Fruit fly (Drosophila melanogaster) whole organism, pupa: Measurements from ENCODE around the gene CG11912.

ENCODE experiments used
- CG10348 ChIP-seq: fragments of 200-800 bp; sonication (Bioruptor generic); IDR thresholded peaks from 2 replicates; pipeline ENCODE4 v1.3.6; 2022; ENCODE audit warnings: missing biosample characterization, missing genetic modification characterization
- CG12605 ChIP-seq: fragments of 200-800 bp; sonication (Bioruptor generic); IDR thresholded peaks from 2 replicates; pipeline ENCODE4 v1.3.6; 2022; ENCODE audit warnings: missing biosample characterization, missing genetic modification characterization
- CG13204 ChIP-seq: fragments of 200-800 bp; sonication (Bioruptor generic); optimal IDR thresholded peaks from 2 replicates; lab custom pipeline; 2018; ENCODE audit warnings: missing biosample characterization, mild to moderate bottlenecking, missing genetic modification characterization, moderate library complexity
- CG14655 ChIP-seq: fragments of 200-800 bp; sonication (Bioruptor generic); optimal IDR thresholded peaks from 3 replicates; lab custom pipeline; 2017; ENCODE audit warnings: mild to moderate bottlenecking, missing biosample characterization, missing genetic modification reagents, missing genetic modification characterization
- CG15710 ChIP-seq: fragments of 200-800 bp; sonication (Bioruptor generic); optimal IDR thresholded peaks from 2 replicates; lab custom pipeline; 2018; ENCODE audit warnings: missing biosample characterization, mild to moderate bottlenecking, missing genetic modification characterization, moderate library complexity
- CG17806 ChIP-seq: fragments of 200-800 bp; sonication (Bioruptor generic); optimal IDR thresholded peaks from 2 replicates; lab custom pipeline; 2018; ENCODE audit warnings: missing biosample characterization, mild to moderate bottlenecking, missing genetic modification characterization, moderate library complexity
- CG32121 ChIP-seq: fragments of 200-800 bp; sonication (Bioruptor generic); IDR thresholded peaks from 2 replicates; pipeline ENCODE4 v1.3.6; 2022; ENCODE audit warnings: missing biosample characterization, missing genetic modification characterization
- CG34367 ChIP-seq: fragments of 200-800 bp; sonication (Bioruptor generic); optimal IDR thresholded peaks from 2 replicates; lab custom pipeline; 2018; ENCODE audit warnings: missing biosample characterization, mild to moderate bottlenecking, missing genetic modification characterization
- CG4496 ChIP-seq: fragments of 200-800 bp; sonication (Bioruptor generic); IDR thresholded peaks from 3 replicates; pipeline ENCODE4 v1.3.6; 2022; ENCODE audit warnings: missing biosample characterization, missing genetic modification characterization
- CG8159 ChIP-seq: fragments of 200-800 bp; sonication (Bioruptor generic); optimal IDR thresholded peaks from 3 replicates; lab custom pipeline; 2018; ENCODE audit warnings: missing biosample characterization, mild to moderate bottlenecking, missing genetic modification characterization, moderate library complexity
- CG8301 ChIP-seq: fragments of 200-800 bp; sonication (Bioruptor generic); optimal IDR thresholded peaks from 2 replicates; lab custom pipeline; 2018; ENCODE audit warnings: missing biosample characterization, mild to moderate bottlenecking, missing genetic modification characterization
- CG9948 ChIP-seq: fragments of 200-800 bp; sonication (Bioruptor generic); optimal IDR thresholded peaks from 2 replicates; lab custom pipeline; 2018; ENCODE audit warnings: missing biosample characterization, mild to moderate bottlenecking, missing genetic modification characterization, moderate library complexity
- D1 ChIP-seq: fragments of 200-800 bp; sonication (Bioruptor generic); optimal IDR thresholded peaks from 2 replicates; lab custom pipeline; 2018; ENCODE audit warnings: missing biosample characterization, mild to moderate bottlenecking, missing genetic modification characterization, moderate library complexity
- EcR ChIP-seq: fragments of 200-800 bp; sonication (Bioruptor generic); optimal IDR thresholded peaks from 3 replicates; lab custom pipeline; 2019; ENCODE audit warnings: missing biosample characterization, missing genetic modification characterization, mild to moderate bottlenecking, moderate library complexity, missing genetic modification reagents
- Ets98B ChIP-seq: fragments of 200-800 bp; sonication (Bioruptor generic); IDR thresholded peaks from 2 replicates; pipeline ENCODE4 v1.3.6; 2022; ENCODE audit warnings: missing biosample characterization, missing genetic modification characterization
- Pif1A ChIP-seq: fragments of 200-800 bp; sonication (Bioruptor generic); optimal IDR thresholded peaks from 3 replicates; lab custom pipeline; 2016; ENCODE audit warnings: missing biosample characterization, missing genetic modification characterization
- Pif1B ChIP-seq: fragments of 200-800 bp; sonication (Bioruptor generic); optimal IDR thresholded peaks from 3 replicates; lab custom pipeline; 2016; ENCODE audit warnings: missing biosample characterization, missing genetic modification characterization
- Snoo ChIP-seq: fragments of 200-800 bp; sonication (Bioruptor generic); optimal IDR thresholded peaks from 3 replicates; lab custom pipeline; 2017; ENCODE audit warnings: missing biosample characterization, mild to moderate bottlenecking, missing genetic modification characterization, inconsistent platforms
- fd96Ca ChIP-seq: fragments of 200-800 bp; sonication (Bioruptor generic); IDR thresholded peaks from 3 replicates; pipeline ENCODE4 v1.3.6; 2022; ENCODE audit warnings: missing biosample characterization, missing genetic modification characterization
- gl ChIP-seq: fragments of 200-800 bp; sonication (Bioruptor generic); optimal IDR thresholded peaks from 2 replicates; lab custom pipeline; 2018; ENCODE audit warnings: missing biosample characterization, mild to moderate bottlenecking, missing genetic modification characterization

The CG11912 gene

DNA sequence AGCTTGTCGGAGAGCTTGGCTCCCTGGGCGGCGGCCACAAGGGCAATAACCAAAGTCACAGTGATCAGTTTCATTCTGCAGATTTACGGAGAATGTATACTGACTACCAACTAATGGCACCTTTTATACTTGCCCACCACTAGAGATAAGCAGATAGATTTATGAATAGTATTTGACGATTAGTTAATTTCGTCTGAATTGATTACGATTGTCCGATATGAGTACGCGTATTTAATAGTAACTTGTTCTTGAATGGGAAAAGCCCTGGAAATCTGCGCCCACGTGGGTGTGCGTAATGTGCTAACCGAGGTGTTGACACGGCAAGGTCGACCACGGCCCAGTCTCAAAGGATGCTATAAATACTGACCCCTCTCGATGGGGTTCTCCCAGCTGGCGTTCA is 2.1 kb upstream of the CG11912 start, which contains the start of gene CG11911:
Gene CG11911 (minus strand): TSS at position 101 of the 400 bp plus-strand sequence.
- no peak for TF ChIP-seq CG8301
- TF ChIP-seq, all 21 proteins: peak for 0

DNA sequence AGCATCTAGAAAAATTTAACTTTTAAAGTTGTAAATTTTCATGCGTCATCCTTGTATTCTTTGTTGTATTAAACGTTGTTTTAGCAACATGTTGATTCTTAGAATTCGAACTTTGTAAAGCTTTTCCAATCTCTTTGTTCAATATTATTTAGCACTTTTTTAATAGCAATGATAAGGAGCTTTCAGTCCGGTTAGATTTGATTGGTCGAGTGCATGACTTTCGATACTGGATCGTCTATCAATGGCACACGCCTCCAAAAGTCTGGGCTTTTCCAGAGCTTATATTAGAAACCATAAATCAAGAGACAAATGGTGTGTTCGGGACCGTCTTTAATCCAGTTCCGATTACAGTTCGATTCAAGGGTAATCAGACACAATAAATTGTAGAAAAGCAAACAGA is 686 bp upstream of the CG11912 start:
- TF ChIP-seq CG14655 (GFP tag; lab: Kevin White, UChicago) = no peak
- TF ChIP-seq CG15710 (tag; lab: Kevin White, UChicago) = no peak

DNA sequence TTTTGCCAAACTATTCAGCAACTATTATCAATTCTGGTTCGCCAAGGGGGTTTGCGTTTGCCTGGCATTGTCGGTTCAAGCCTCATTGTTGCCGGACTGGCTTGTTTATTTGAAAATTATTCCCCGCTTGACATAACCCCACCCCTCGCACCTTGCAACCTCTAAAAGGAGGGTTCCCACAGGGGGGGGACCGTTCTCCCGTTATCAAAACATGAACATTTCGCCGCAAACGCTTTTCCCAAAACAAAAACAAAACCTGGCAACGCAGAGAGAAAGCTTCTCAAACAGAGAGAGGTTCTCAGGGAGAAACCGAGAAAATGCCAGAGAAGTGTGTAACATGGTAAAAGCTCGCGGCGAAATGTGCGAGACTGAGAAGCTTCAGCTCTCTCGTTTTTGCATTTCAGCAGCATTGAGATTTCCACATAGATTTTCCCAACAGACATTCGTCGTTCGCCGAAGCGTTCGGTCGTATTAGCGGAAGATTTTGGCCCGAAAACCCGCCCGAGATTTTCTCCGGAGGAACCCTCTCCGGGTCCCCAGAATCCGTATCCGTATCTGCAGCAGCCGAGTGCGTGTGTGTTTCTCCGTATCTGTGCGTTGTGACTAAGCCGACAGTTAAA is 9.1 kb downstream of the CG11912 start:
- TF ChIP-seq CG4496 (GFP tag; lab: Robert Waterston, UW) = peak; percentile 55; the same call in 2 of the 3 replicates
- TF ChIP-seq Ets98B (GFP tag; lab: Robert Waterston, UW) = peak; percentile 50
- TF ChIP-seq fd96Ca (GFP tag; lab: Robert Waterston, UW) = 0 out of 3 replicates have a peak, but pooled peaks have one; percentile 14
- no peak for TF ChIP-seq CG9948 (tag; lab: Kevin White, UChicago)
- TF ChIP-seq CG12605 (GFP tag; lab: Robert Waterston, UW) = 0 out of 2 replicates have a peak, but pooled peaks have one; percentile 35
- TF ChIP-seq, all 21 proteins: peak for 4

DNA sequence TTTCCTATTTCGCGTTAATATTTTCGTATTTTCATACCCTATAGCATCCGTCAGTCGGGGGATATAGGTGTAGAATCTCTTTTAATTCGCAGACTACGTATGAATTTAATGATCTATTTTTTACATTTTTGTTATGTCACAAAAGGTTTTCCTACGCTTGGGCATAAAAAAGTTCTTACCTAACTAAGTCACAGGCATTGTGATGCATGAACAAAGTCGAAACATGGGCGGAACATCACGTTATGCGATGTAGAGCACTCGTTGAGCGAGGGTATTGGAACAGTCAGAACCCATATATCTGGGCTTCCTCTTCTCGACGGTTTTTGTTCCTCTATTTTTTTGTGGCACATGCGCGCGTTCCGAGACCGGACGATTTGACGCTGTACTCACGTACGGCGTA is 9.9 kb downstream of the CG11912 start:
- no peak for TF ChIP-seq CG9948 (tag; lab: Kevin White, UChicago)
- TF ChIP-seq CG34367 (tag; lab: Kevin White, UChicago) = no peak
- no peak for TF ChIP-seq D1 (tag; lab: Kevin White, UChicago)
- no peak for TF ChIP-seq CG32121
- TF ChIP-seq CG17806 (tag; lab: Kevin White, UChicago) = no peak
- no peak for TF ChIP-seq CG10348 (GFP tag; lab: Robert Waterston, UW)
- no peak for TF ChIP-seq Ets98B (GFP tag; lab: Robert Waterston, UW)
- TF ChIP-seq Pif1A (GFP tag; lab: Kevin White, UChicago) = no peak
- no peak for TF ChIP-seq CG15710 (tag; lab: Kevin White, UChicago)

DNA sequence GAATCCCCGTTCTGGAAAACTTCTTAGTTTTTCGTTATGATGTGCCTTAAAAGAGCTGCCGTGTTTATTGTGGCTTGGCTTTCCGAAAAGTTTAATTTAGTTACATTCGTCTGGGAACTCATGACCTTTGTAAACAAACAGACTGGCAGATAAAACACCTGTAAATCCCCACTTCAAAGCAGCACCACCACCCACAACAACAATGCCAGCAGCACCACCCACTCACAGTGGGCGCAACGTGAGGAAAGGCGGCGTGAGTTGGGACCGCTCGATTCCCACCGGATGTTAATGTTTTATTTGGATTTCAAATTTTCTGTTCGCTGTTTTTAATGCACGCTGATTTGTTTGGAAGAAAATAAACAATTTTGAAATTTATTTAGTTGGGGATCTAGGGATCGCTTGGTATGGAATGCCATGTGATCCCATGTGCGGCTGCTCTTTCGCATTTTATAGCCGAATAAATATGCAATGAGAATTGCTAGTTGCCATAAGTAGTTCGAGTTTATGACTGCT is 10.8 kb downstream of the CG11912 start:
- TF ChIP-seq CG15710 (tag; lab: Kevin White, UChicago) = no peak
- TF ChIP-seq Pif1A (GFP tag; lab: Kevin White, UChicago) = no peak
- TF ChIP-seq CG9948 (tag; lab: Kevin White, UChicago) = no peak
- no peak for TF ChIP-seq D1 (tag; lab: Kevin White, UChicago)
- no peak for TF ChIP-seq CG8301
- no peak for TF ChIP-seq Snoo (tag; lab: Kevin White, UChicago)
- no peak for TF ChIP-seq Pif1B (GFP tag; lab: Kevin White, UChicago)

DNA sequence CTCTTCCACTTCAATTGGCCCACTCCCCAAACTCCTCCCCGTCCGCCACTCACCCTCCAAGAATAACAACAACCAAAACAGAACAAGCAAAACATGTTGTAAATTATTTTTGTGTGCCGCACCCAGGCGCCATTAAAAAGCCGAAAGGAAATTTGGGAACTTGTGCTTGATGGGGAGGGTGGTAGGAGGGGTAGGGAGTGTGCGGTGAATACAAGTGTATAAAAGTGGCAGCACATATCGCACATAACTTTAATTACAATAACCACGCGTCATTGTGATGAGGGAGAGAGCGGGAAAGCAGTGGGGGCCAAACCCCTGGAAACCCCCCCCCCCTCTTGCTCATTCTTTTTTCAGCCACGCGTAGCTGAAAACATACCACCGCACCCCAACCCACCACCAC is 11.9 kb downstream of the CG11912 start:
- TF ChIP-seq CG13204 (GFP tag; lab: Kevin White, UChicago) (no peak), CG14655 (GFP tag; lab: Kevin White, UChicago) (no peak), Pif1B (GFP tag; lab: Kevin White, UChicago) (no peak), D1 (tag; lab: Kevin White, UChicago) (no peak), CG32121 (no peak), CG17806 (tag; lab: Kevin White, UChicago) (no peak), CG10348 (GFP tag; lab: Robert Waterston, UW) (no peak), Ets98B (GFP tag; lab: Robert Waterston, UW) (no peak), Pif1A (GFP tag; lab: Kevin White, UChicago) (no peak), CG12605 (GFP tag; lab: Robert Waterston, UW) (no peak)

DNA sequence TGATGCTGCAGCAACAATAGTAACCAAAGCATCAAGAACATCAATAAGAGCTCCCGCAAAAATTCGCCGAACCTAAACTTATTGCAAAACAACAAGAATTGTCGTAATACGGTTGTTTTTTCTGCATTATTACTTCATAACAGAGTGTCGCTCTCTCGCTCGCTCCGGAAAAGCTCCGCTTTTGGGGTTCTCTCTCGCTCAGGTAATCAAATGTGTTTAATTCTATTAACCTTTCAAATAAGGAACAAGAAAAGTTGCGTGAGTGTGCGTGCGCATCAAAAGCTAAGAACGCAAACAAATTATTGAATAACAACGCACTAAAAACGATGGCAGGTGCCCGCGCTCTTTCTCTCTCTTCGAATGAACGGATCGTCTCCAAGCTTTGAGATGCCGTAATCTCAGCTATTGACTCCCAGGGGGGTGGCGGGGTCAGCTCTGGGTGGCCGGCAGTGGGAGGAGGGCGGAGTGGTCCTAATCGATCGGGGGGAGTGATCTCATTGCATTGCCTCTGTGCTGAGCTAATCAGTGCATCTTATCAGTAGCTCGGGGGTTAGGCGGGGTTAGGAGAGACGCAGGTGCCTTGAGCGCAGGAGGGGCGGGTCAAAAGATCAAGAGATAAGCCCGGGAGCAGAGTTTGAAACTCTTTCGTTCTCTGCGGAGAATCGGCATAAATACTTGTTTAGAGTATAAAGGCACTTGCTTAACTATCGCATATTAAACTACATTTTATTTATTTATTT is 12.7 kb downstream of the CG11912 start:
- TF ChIP-seq gl = no peak
- peak; percentile 14 for TF ChIP-seq EcR
- no peak for TF ChIP-seq Ets98B (GFP tag; lab: Robert Waterston, UW)
- TF ChIP-seq CG4496 (GFP tag; lab: Robert Waterston, UW) = 0 out of 3 replicates have a peak, but pooled peaks have one; percentile 33

DNA sequence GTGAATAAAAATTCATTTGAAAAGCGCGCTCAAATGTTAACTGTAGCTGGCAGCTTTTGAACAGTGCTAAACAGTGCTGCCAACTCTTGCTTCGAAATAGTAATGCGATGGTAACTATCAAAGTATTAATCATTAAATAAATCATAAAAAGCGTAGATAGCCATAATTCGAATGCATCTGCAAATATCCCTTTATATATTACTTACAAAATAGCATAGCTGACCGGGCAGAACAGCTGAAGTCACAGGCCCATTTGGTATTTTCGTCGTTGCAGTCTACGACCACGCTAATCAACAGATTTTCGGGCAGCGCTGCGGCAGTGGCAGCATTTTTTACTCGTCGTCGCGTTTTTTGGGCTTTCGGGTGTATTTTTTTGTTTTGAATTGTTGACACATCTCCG is 13.4 kb downstream of the CG11912 start, which contains the start of gene Plc21C:
Gene Plc21C (plus strand): TSS at position 290 of the 400 bp plus-strand sequence.
- TF ChIP-seq CG13204 (GFP tag; lab: Kevin White, UChicago) (no peak), CG14655 (GFP tag; lab: Kevin White, UChicago) (peak; percentile 9), CG17806 (tag; lab: Kevin White, UChicago) (peak; percentile 11), CG8159 (peak; percentile 14), CG15710 (tag; lab: Kevin White, UChicago) (peak; percentile 27)
